Comparison of ENCODE assay signal across 1 worm cellular context in the genomic region with DNA sequence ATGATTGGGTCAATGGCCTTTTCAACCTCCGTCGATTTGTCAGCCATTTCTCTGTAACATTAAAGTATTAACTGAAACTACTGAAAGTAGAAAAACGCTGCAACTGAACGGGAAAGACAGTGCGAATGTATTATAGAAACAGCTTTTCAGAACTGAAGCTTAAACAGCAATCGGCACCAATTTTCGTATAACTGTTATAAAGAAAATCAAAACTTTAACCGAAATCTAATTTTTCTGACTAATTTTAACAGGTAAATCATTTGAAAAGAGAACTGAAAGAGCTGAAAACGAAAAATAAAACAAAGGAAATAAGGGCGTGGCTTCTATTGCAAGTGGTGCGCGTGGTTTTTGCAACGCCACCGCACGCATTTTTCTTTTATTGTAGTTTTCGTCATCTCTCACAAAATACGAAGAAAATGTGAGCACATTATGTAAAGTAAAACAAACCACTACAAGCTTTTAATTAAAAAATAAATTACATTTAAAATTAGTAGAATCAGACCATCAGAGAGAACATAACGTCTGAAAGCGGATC.
TF ChIP-seq lines count a peak whose summit lies in the region.

Gene rrsr-1, minus strand, starts transcription at position 51 of the 535 bp plus-strand sequence.

TF ChIP-seq in whole organism, L1 larva, 84 proteins besides CTCF, POLR2A, EP300 and RAD21 (continued from another document):
- TF ChIP-seq C16A3.4 (tag; optimal IDR thresholded peaks at IDR 0.05; lab: Kevin White, UChicago), result peak; percentile 23
- TF ChIP-seq tbx-2 (tag; optimal IDR thresholded peaks at IDR 0.05; lab: Kevin White, UChicago), result peak; percentile 42
- peak; percentile 15 for TF ChIP-seq lir-3 (tag; optimal IDR thresholded peaks at IDR 0.05; lab: Kevin White, UChicago; ENCODE audit: poor library complexity)
- no peak for TF ChIP-seq fos-1 (tag; optimal IDR thresholded peaks at IDR 0.05; lab: Kevin White, UChicago)
- TF ChIP-seq aly-2 (tag; optimal IDR thresholded peaks at IDR 0.05; lab: Kevin White, UChicago), result no peak
- TF ChIP-seq snpc-4 (tag; optimal IDR thresholded peaks at IDR 0.05; lab: Kevin White, UChicago), result peak; percentile 57
- TF ChIP-seq ceh-8 (GFP tag; optimal IDR thresholded peaks at IDR 0.05; lab: Kevin White, UChicago), result no peak
- peak; percentile 6 for TF ChIP-seq lin-39 (tag; optimal IDR thresholded peaks at IDR 0.05; lab: Kevin White, UChicago)
- no peak for TF ChIP-seq lin-14 (GFP tag; optimal IDR thresholded peaks at IDR 0.05; lab: Kevin White, UChicago)
- TF ChIP-seq nhr-19 (GFP tag; conservative IDR thresholded peaks at IDR 0.05; lab: Robert Waterston, UW), result peak; percentile 42
- no peak for TF ChIP-seq alr-1 (tag; optimal IDR thresholded peaks at IDR 0.05; lab: Kevin White, UChicago; ENCODE audit: borderline replicate concordance)
- TF ChIP-seq C04F5.9 (tag; optimal IDR thresholded peaks at IDR 0.05; lab: Kevin White, UChicago), result no peak
- peak; percentile 74 for TF ChIP-seq skn-1 (tag; optimal IDR thresholded peaks at IDR 0.05; lab: Kevin White, UChicago)
- peak; percentile 2 for TF ChIP-seq nhr-11 (tag; optimal IDR thresholded peaks at IDR 0.05; lab: Kevin White, UChicago)
- no peak for TF ChIP-seq fkh-4 (tag; optimal IDR thresholded peaks at IDR 0.05; lab: Kevin White, UChicago; ENCODE audit: borderline replicate concordance)
- TF ChIP-seq hpl-2 (GFP tag; optimal IDR thresholded peaks at IDR 0.05; lab: Kevin White, UChicago), result no peak
- peak; percentile 36 for TF ChIP-seq dsc-1 (tag; optimal IDR thresholded peaks at IDR 0.05; lab: Kevin White, UChicago)
- TF ChIP-seq nhr-47 (tag; optimal IDR thresholded peaks at IDR 0.05; lab: Kevin White, UChicago), result peak; percentile 68
- TF ChIP-seq nhr-90 (tag; optimal IDR thresholded peaks at IDR 0.05; lab: Kevin White, UChicago; ENCODE audit: poor library complexity), result peak; percentile 60
- peak; percentile 19 for TF ChIP-seq unc-86 (tag; optimal IDR thresholded peaks at IDR 0.05; lab: Kevin White, UChicago)
- no peak for TF ChIP-seq egl-27 (tag; optimal IDR thresholded peaks at IDR 0.05; lab: Kevin White, UChicago)
- peak; percentile 64 for TF ChIP-seq swsn-7 (tag; optimal IDR thresholded peaks at IDR 0.05; lab: Kevin White, UChicago)
- peak; percentile 29 for TF ChIP-seq irx-1 (tag; optimal IDR thresholded peaks at IDR 0.05; lab: Kevin White, UChicago)
- peak in 2 of 3 experiments; percentile 20 to 34 for TF ChIP-seq ceh-82 (tag; optimal IDR thresholded peaks at IDR 0.05; lab: Kevin White, UChicago)
- TF ChIP-seq rnt-1 (tag; optimal IDR thresholded peaks at IDR 0.05; lab: Kevin White, UChicago), result peak; percentile 78
- TF ChIP-seq lsy-2 (tag; optimal IDR thresholded peaks at IDR 0.05; lab: Kevin White, UChicago), result peak in 1 of 2 experiments; percentile 40
- peak in 1 of 2 experiments; percentile 6 for TF ChIP-seq ztf-11 (tag; optimal IDR thresholded peaks at IDR 0.05; lab: Kevin White, UChicago)
